Worm (Caenorhabditis elegans): ENCODE results near the gene bath-30.

DNA sequence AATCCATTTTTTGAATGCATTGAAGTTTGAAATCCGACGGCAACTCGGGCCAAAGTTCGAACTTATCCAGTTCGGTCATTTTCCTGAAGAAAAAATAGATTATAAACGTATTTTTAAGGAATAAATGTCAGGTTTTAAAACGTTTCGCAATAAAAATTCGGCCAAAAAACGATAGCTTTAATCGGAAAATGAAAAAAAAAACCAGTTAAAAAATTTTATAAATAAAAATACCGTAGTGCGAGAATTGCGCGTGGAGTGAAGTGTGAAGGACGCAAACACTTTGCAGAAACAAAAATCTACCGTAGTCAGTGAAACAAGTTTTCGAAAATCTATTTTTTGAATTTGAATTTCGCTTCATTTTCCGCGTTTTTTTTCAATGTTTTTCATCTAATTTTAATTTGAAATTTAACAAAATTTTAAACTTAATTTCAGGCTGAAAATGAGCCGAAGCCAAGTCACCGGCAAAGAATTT lies 3.7 kb upstream of the bath-30 start, which contains the start of gene F14D2.8:
- TF ChIP-seq unc-62 (GFP tag; optimal IDR thresholded peaks at IDR 0.05 in 1 of 2) (no peak), unc-62 (tag; optimal IDR thresholded peaks at IDR 0.05) (no peak), nhr-77 (tag; optimal IDR thresholded peaks at IDR 0.05) (no peak), vab-7 (GFP tag; IDR thresholded peaks at IDR 0.05) (no peak), egl-27 (tag; optimal IDR thresholded peaks at IDR 0.05) (no peak), jun-1 (tag; optimal IDR thresholded peaks at IDR 0.05) (no peak), zip-2 (tag; optimal IDR thresholded peaks at IDR 0.05) (no peak), mxl-2 (GFP tag; conservative IDR thresholded peaks at IDR 0.05) (no peak), fkh-10 (GFP tag; optimal IDR thresholded peaks at IDR 0.05) (no peak), lin-15B (tag; optimal IDR thresholded peaks at IDR 0.05) (no peak), nhr-237 (tag; optimal IDR thresholded peaks at IDR 0.05) (no peak)

Data from whole organism, L4 larva.